ENCODE assay signal across 5 worm cellular contexts in the genomic region with DNA sequence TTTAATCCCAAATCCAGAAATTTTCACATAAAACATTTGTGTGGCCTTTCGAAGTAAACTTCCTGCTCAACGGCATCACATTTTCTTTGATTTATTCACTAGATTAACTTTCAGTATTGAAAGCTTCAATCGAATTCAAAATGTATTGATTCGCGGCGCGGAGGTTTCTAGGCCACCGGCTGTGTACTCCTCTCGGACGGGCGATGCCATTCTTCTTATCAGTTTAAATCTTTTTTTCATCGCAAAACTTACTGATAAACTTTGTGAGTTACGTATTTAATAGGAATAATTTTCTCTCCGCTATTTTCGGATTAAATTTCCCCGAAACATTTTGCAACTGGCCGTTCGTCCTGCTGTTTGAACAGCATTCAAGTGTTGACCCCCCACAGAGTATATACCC.
TF ChIP-seq lines count a peak whose summit lies in the region.

No protein-coding gene starts in this region.

TF ChIP-seq in whole organism, L1 larva, 84 proteins besides CTCF, POLR2A, EP300 and RAD21 (continues in another document):
- TF ChIP-seq efl-1 (optimal IDR thresholded peaks at IDR 0.05; lab: Kevin White, UChicago) (peak; percentile 91 to 93), efl-1 (GFP tag; optimal IDR thresholded peaks at IDR 0.05 in 1 of 2; lab: Kevin White, UChicago) (peak; percentile 90 to 99), mdl-1 (tag; optimal IDR thresholded peaks at IDR 0.05; lab: Kevin White, UChicago) (peak in 1 of 2 experiments; percentile 21), lin-14 (GFP tag; optimal IDR thresholded peaks at IDR 0.05; lab: Kevin White, UChicago) (peak; percentile 77), nhr-237 (tag; optimal IDR thresholded peaks at IDR 0.05; lab: Kevin White, UChicago) (no peak), nhr-76 (tag; optimal IDR thresholded peaks at IDR 0.05; lab: Kevin White, UChicago) (no peak), unc-130 (tag; optimal IDR thresholded peaks at IDR 0.05; lab: Kevin White, UChicago) (peak; percentile 71), ama-1 (optimal IDR thresholded peaks at IDR 0.05; lab: Kevin White, UChicago) (no peak), sptf-1 (tag; optimal IDR thresholded peaks at IDR 0.05; lab: Kevin White, UChicago) (no peak), zag-1 (tag; optimal IDR thresholded peaks at IDR 0.05; lab: Kevin White, UChicago) (no peak), aly-2 (tag; optimal IDR thresholded peaks at IDR 0.05; lab: Kevin White, UChicago) (no peak), nhr-71 (tag; optimal IDR thresholded peaks at IDR 0.05; lab: Kevin White, UChicago) (peak; percentile 91), vab-15 (tag; optimal IDR thresholded peaks at IDR 0.05; lab: Kevin White, UChicago) (no peak), ztf-11 (tag; optimal IDR thresholded peaks at IDR 0.05; lab: Kevin White, UChicago) (peak in 1 of 2 experiments; percentile 88), tlp-1 (tag; optimal IDR thresholded peaks at IDR 0.05; lab: Kevin White, UChicago) (no peak), C16A3.4 (tag; optimal IDR thresholded peaks at IDR 0.05; lab: Kevin White, UChicago) (peak; percentile 45), swsn-7 (tag; optimal IDR thresholded peaks at IDR 0.05; lab: Kevin White, UChicago) (peak; percentile 78), unc-30 (tag; optimal IDR thresholded peaks at IDR 0.05; lab: Kevin White, UChicago) (no peak)

TF ChIP-seq in whole organism, L3 larva, 47 proteins besides CTCF, POLR2A, EP300 and RAD21 (continues in another document):
- TF ChIP-seq egl-5 (tag; optimal IDR thresholded peaks at IDR 0.05; lab: Kevin White, UChicago) = no peak
- TF ChIP-seq daf-12 (tag; optimal IDR thresholded peaks at IDR 0.05; lab: Kevin White, UChicago) = no peak
- TF ChIP-seq zag-1 (tag; optimal IDR thresholded peaks at IDR 0.05; lab: Kevin White, UChicago) = no peak
- TF ChIP-seq aly-2 (tag; optimal IDR thresholded peaks at IDR 0.05; lab: Kevin White, UChicago) = no peak
- peak; percentile 50 for TF ChIP-seq elt-1 (tag; optimal IDR thresholded peaks at IDR 0.05; lab: Kevin White, UChicago)
- peak; percentile 87 for TF ChIP-seq pqm-1 (tag; optimal IDR thresholded peaks at IDR 0.05; lab: Kevin White, UChicago)
- TF ChIP-seq skn-1 (tag; optimal IDR thresholded peaks at IDR 0.05; lab: Kevin White, UChicago) = no peak
- no peak for TF ChIP-seq ztf-11 (tag; optimal IDR thresholded peaks at IDR 0.05; lab: Kevin White, UChicago)
- peak; percentile 91 for TF ChIP-seq elt-2 (tag; optimal IDR thresholded peaks at IDR 0.05; lab: Kevin White, UChicago)
- TF ChIP-seq unc-39 (tag; optimal IDR thresholded peaks at IDR 0.05; lab: Kevin White, UChicago) = no peak
- no peak for TF ChIP-seq fos-1 (tag; optimal IDR thresholded peaks at IDR 0.05; lab: Kevin White, UChicago)
- TF ChIP-seq R02D3.7 (tag; optimal IDR thresholded peaks at IDR 0.05; lab: Kevin White, UChicago) = peak; percentile 42
- TF ChIP-seq lin-39 (tag; optimal IDR thresholded peaks at IDR 0.05; lab: Kevin White, UChicago) = no peak
- TF ChIP-seq mml-1 (tag; optimal IDR thresholded peaks at IDR 0.05; lab: Kevin White, UChicago) = no peak
- TF ChIP-seq hmg-11 (tag; optimal IDR thresholded peaks at IDR 0.05; lab: Kevin White, UChicago) = peak; percentile 41
- no peak for TF ChIP-seq nhr-77 (tag; optimal IDR thresholded peaks at IDR 0.05; lab: Kevin White, UChicago)
- peak; percentile 83 for TF ChIP-seq lsy-12 (tag; optimal IDR thresholded peaks at IDR 0.05; lab: Kevin White, UChicago)
- TF ChIP-seq lin-15B (tag; optimal IDR thresholded peaks at IDR 0.05; lab: Kevin White, UChicago) = peak; percentile 52
- TF ChIP-seq nhr-237 (tag; optimal IDR thresholded peaks at IDR 0.05; lab: Kevin White, UChicago) = no peak

TF ChIP-seq in whole organism, early embryonic, 17 proteins besides CTCF, POLR2A, EP300 and RAD21:
- TF ChIP-seq B0310.2 (tag; optimal IDR thresholded peaks at IDR 0.05; lab: Kevin White, UChicago) (no peak), tbx-37 (GFP tag; conservative IDR thresholded peaks at IDR 0.05; lab: Robert Waterston, UW) (peak; percentile 12; the same call in 1 of the 2 replicates), hmg-4 (GFP tag; optimal IDR thresholded peaks at IDR 0.05; lab: Kevin White, UChicago) (peak; percentile 21), ceh-36 (tag; optimal IDR thresholded peaks at IDR 0.05; lab: Kevin White, UChicago) (no peak)

TF ChIP-seq in whole organism, midembryonic, 9 proteins besides CTCF, POLR2A, EP300 and RAD21:
- TF ChIP-seq tab-1 (GFP tag; IDR thresholded peaks at IDR 0.05; lab: Robert Waterston, UW) (no peak), flt-1 (GFP tag; IDR thresholded peaks at IDR 0.05; lab: Robert Waterston, UW) (peak; percentile 49; the same call in 1 of the 2 replicates), klf-2 (GFP tag; conservative IDR thresholded peaks at IDR 0.05; lab: Robert Waterston, UW) (no peak), ref-1 (GFP tag; conservative IDR thresholded peaks at IDR 0.05; lab: Robert Waterston, UW) (no peak), ztf-29 (GFP tag; IDR thresholded peaks at IDR 0.05; lab: Robert Waterston, UW) (no peak), cog-1 (tag; optimal IDR thresholded peaks at IDR 0.05; lab: Kevin White, UChicago) (no peak), med-1 (GFP tag; optimal IDR thresholded peaks at IDR 0.05; lab: Kevin White, UChicago; ENCODE audit: insufficient read depth) (no peak), ztf-23 (GFP tag; IDR thresholded peaks at IDR 0.05; lab: Robert Waterston, UW) (no peak), T22C8.4 (GFP tag; IDR thresholded peaks at IDR 0.05; lab: Robert Waterston, UW) (peak; percentile 18; the same call in 1 of the 2 replicates)

TF ChIP-seq in whole organism, young adult, 124 proteins besides CTCF, POLR2A, EP300 and RAD21 (continues in another document):
- peak; percentile 96 for TF ChIP-seq ZK185.1 (tag; optimal IDR thresholded peaks at IDR 0.05; lab: Kevin White, UChicago; ENCODE audit: poor library complexity, severe bottlenecking)
- TF ChIP-seq nhr-27 (tag; optimal IDR thresholded peaks at IDR 0.05; lab: Kevin White, UChicago) = no peak
- TF ChIP-seq pha-4 (tag; optimal IDR thresholded peaks at IDR 0.05; lab: Kevin White, UChicago) = no peak
- no peak for TF ChIP-seq F57A8.1 (GFP tag; optimal IDR thresholded peaks at IDR 0.05; lab: Kevin White, UChicago)
- TF ChIP-seq attf-3 (GFP tag; conservative IDR thresholded peaks at IDR 0.05; lab: Robert Waterston, UW) = no peak; the same call in 1 of the 2 replicates
- no peak for TF ChIP-seq mel-28 (tag; optimal IDR thresholded peaks at IDR 0.05; lab: Kevin White, UChicago; ENCODE audit: borderline replicate concordance)
- TF ChIP-seq bed-1 (GFP tag; IDR thresholded peaks at IDR 0.05; lab: Robert Waterston, UW) = no peak
- no peak for TF ChIP-seq D2030.7 (GFP tag; IDR thresholded peaks at IDR 0.05; lab: Robert Waterston, UW)
- peak; percentile 46; the same call in 1 of the 2 replicates for TF ChIP-seq F33H1.4 (GFP tag; IDR thresholded peaks at IDR 0.05; lab: Robert Waterston, UW)
- no peak for TF ChIP-seq C17E4.6 (GFP tag; IDR thresholded peaks at IDR 0.05; lab: Robert Waterston, UW)
- peak; percentile 44 for TF ChIP-seq tbp1 (GFP tag; optimal IDR thresholded peaks at IDR 0.05; lab: Kevin White, UChicago)
- TF ChIP-seq ztf-26 (tag; optimal IDR thresholded peaks at IDR 0.05; lab: Kevin White, UChicago) = no peak
- no peak for TF ChIP-seq F52B5.7 (tag; optimal IDR thresholded peaks at IDR 0.05; lab: Kevin White, UChicago)
- no peak for TF ChIP-seq pbrm-1 (GFP tag; IDR thresholded peaks at IDR 0.05; lab: Robert Waterston, UW)
- TF ChIP-seq nhr-179 (tag; optimal IDR thresholded peaks at IDR 0.05; lab: Kevin White, UChicago) = no peak
- 0 out of 2 replicates have a peak, but pooled peaks have one; percentile 50 for TF ChIP-seq bed-2 (GFP tag; IDR thresholded peaks at IDR 0.05; lab: Robert Waterston, UW)
- no peak for TF ChIP-seq unc-62 (GFP tag; optimal IDR thresholded peaks at IDR 0.05; lab: Kevin White, UChicago)
- 0 out of 2 replicates have a peak, but pooled peaks have one; percentile 53 for TF ChIP-seq Y53G8AR.9 (GFP tag; conservative IDR thresholded peaks at IDR 0.05; lab: Robert Waterston, UW)
- no peak for TF ChIP-seq hlh-26 (GFP tag; conservative IDR thresholded peaks at IDR 0.05; lab: Robert Waterston, UW)
- peak; percentile 7 for TF ChIP-seq efl-1 (GFP tag; optimal IDR thresholded peaks at IDR 0.05; lab: Kevin White, UChicago)
- no peak for TF ChIP-seq ztf-22 (GFP tag; optimal IDR thresholded peaks at IDR 0.05; lab: Kevin White, UChicago)
- no peak for TF ChIP-seq cebp-1 (GFP tag; IDR thresholded peaks at IDR 0.05; lab: Robert Waterston, UW)
- TF ChIP-seq cebp-1 (tag; optimal IDR thresholded peaks at IDR 0.05; lab: Kevin White, UChicago) = peak; percentile 51
- no peak for TF ChIP-seq zfh-2 (GFP tag; conservative IDR thresholded peaks at IDR 0.05; lab: Robert Waterston, UW)
- TF ChIP-seq hmg-1.2 (GFP tag; IDR thresholded peaks at IDR 0.05; lab: Robert Waterston, UW) = no peak
- no peak for TF ChIP-seq him-1 (tag; optimal IDR thresholded peaks at IDR 0.05; lab: Kevin White, UChicago)
- TF ChIP-seq somi-1 (GFP tag; optimal IDR thresholded peaks at IDR 0.05; lab: Kevin White, UChicago) = peak; percentile 4
- TF ChIP-seq ztf-18 (tag; optimal IDR thresholded peaks at IDR 0.05; lab: Kevin White, UChicago) = peak; percentile 12
- TF ChIP-seq rpc-1 (optimal IDR thresholded peaks at IDR 0.05; lab: Kevin White, UChicago) = no peak
- no peak for TF ChIP-seq rpc-1 (tag; optimal IDR thresholded peaks at IDR 0.05; lab: Kevin White, UChicago)
- no peak for TF ChIP-seq T07F8.4 (tag; optimal IDR thresholded peaks at IDR 0.05; lab: Kevin White, UChicago)
- peak in 1 of 2 experiments; percentile 47 for TF ChIP-seq let-607 (tag; optimal IDR thresholded peaks at IDR 0.05; lab: Kevin White, UChicago)
- TF ChIP-seq athp-1 (tag; optimal IDR thresholded peaks at IDR 0.05; lab: Kevin White, UChicago) = peak; percentile 12
- no peak for TF ChIP-seq ceh-40 (GFP tag; IDR thresholded peaks at IDR 0.05; lab: Robert Waterston, UW)
- no peak for TF ChIP-seq Y56A3A.18 (GFP tag; IDR thresholded peaks at IDR 0.05; lab: Robert Waterston, UW)
- TF ChIP-seq K12H6.12 (tag; optimal IDR thresholded peaks at IDR 0.05; lab: Kevin White, UChicago) = no peak
- TF ChIP-seq nfyb-1 (GFP tag; IDR thresholded peaks at IDR 0.05; lab: Robert Waterston, UW) = peak; percentile 62; the same call in 1 of the 2 replicates
- no peak for TF ChIP-seq snpc-1.3 (tag; optimal IDR thresholded peaks at IDR 0.05; lab: Kevin White, UChicago; ENCODE audit: insufficient read depth)
- TF ChIP-seq repo-1 (tag; optimal IDR thresholded peaks at IDR 0.05; lab: Kevin White, UChicago) = no peak
- peak in 1 of 3 experiments; percentile 75 for TF ChIP-seq lin-35 (GFP tag; optimal IDR thresholded peaks at IDR 0.05; lab: Kevin White, UChicago)
- no peak for TF ChIP-seq F37B4.10 (GFP tag; IDR thresholded peaks at IDR 0.05; lab: Robert Waterston, UW)
- TF ChIP-seq B0019.2 (GFP tag; conservative IDR thresholded peaks at IDR 0.05; lab: Robert Waterston, UW) = no peak
- TF ChIP-seq akir-1 (GFP tag; optimal IDR thresholded peaks at IDR 0.05; lab: Kevin White, UChicago) = peak; percentile 69
